Worm (Caenorhabditis elegans): ENCODE data around the gene nhr-46.

- TF ChIP-seq ama-1 (optimal IDR thresholded peaks at IDR 0.05) = no peak
- TF ChIP-seq ama-1 (GFP tag; optimal IDR thresholded peaks at IDR 0.05) = no peak
- no peak for TF ChIP-seq B0261.1 (tag; optimal IDR thresholded peaks at IDR 0.05)
- TF ChIP-seq lin-54 (GFP tag; optimal IDR thresholded peaks at IDR 0.05) = no peak
- TF ChIP-seq sea-2 (GFP tag; IDR thresholded peaks at IDR 0.05) = no peak
- no peak for TF ChIP-seq unc-62 (GFP tag; optimal IDR thresholded peaks at IDR 0.05)
- TF ChIP-seq tbp1 (GFP tag; optimal IDR thresholded peaks at IDR 0.05) = no peak
- TF ChIP-seq cebp-2 (GFP tag; IDR thresholded peaks at IDR 0.05) = no peak
- no peak for TF ChIP-seq hmg-1.2 (GFP tag; IDR thresholded peaks at IDR 0.05)
- TF ChIP-seq F10E7.11 (tag; optimal IDR thresholded peaks at IDR 0.05) = no peak
These were observed 22.6 kb upstream of the nhr-46 start for ce11 chrIV:5780234-5780788.

Measured in whole organism, young adult.